Fruit fly (Drosophila melanogaster) whole organism, prepupa: ENCODE data around the gene Ipk2.

ENCODE experiments used
- Blimp-1 ChIP-seq: fragments of 200-800 bp; sonication (Bioruptor generic); optimal IDR thresholded peaks from 3 replicates; lab custom pipeline; 2017; ENCODE audit warnings: missing biosample characterization, missing genetic modification characterization, mild to moderate bottlenecking, moderate library complexity, missing genetic modification reagents
- CG16779 ChIP-seq: fragments of 200-800 bp; sonication (Bioruptor generic); optimal IDR thresholded peaks from 3 replicates; lab custom pipeline; 2017; ENCODE audit warnings: missing biosample characterization, mild to moderate bottlenecking, missing genetic modification characterization
- CG8119 ChIP-seq: fragments of 200-800 bp; sonication (Bioruptor generic); IDR thresholded peaks from 3 replicates; pipeline ENCODE4 v1.3.6; 2022; ENCODE audit warnings: missing biosample characterization, missing genetic modification characterization
- Ets96B ChIP-seq: fragments of 200-800 bp; optimal IDR thresholded peaks from 2 replicates; lab custom pipeline; 2019; ENCODE audit warnings: missing biosample characterization, mild to moderate bottlenecking, missing genetic modification characterization, moderate library complexity
- Hr4 ChIP-seq: fragments of 200-800 bp; sonication (Bioruptor generic); optimal IDR thresholded peaks from 3 replicates; lab custom pipeline; 2016; ENCODE audit warnings: missing biosample characterization, missing genetic modification characterization

DNA sequence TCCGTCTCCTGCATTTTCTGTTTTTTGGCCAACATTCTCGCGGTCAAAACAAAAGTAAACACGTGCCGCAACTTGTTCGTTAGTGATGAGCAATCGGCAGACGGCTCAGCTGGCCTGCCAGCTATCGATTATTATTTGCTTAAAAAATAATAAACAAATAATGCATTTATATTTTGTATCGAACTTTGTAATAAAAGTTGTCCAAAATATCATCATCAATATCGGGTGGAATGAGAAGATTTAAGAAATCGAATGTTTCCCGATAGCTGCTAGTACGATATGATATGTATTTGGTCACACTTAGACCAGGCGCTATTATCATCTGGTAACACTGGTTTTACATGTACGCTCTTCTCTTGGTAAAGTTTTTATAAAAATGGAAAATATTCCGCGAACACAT lies 6.0 kb downstream of the Ipk2 start, which contains the start of the genes Nle and Sf3b1:
- no peak for TF ChIP-seq CG16779
- TF ChIP-seq Ets96B, result no peak
- no peak for TF ChIP-seq Blimp-1 (GFP tag; lab: Kevin White, UChicago)
- TF ChIP-seq CG8119 (GFP tag; lab: Robert Waterston, UW), result no peak
- no peak for TF ChIP-seq Hr4 (GFP tag; lab: Kevin White, UChicago)
